Fruit fly (Drosophila melanogaster) whole organism, prepupa: ENCODE data around the gene obst-I.

Experiments
- Blimp-1 ChIP-seq: fragments of 200-800 bp; sonication (Bioruptor generic); optimal IDR thresholded peaks from 3 replicates; lab custom pipeline; 2017; ENCODE audit warnings: missing biosample characterization, missing genetic modification characterization, mild to moderate bottlenecking, moderate library complexity, missing genetic modification reagents
- CG10631 ChIP-seq: fragments of 200-800 bp; sonication (Bioruptor generic); optimal IDR thresholded peaks from 2 replicates; lab custom pipeline; 2016; ENCODE audit warnings: missing biosample characterization, missing genetic modification characterization
- CG11294 ChIP-seq: fragments of 200-800 bp; sonication (Bioruptor generic); IDR thresholded peaks from 2 replicates; pipeline ENCODE4 v1.3.6; 2022; ENCODE audit warnings: missing biosample characterization, missing genetic modification characterization
- CG11902 ChIP-seq: fragments of 200-800 bp; sonication (Bioruptor generic); optimal IDR thresholded peaks from 3 replicates; lab custom pipeline; 2016; ENCODE audit warnings: missing biosample characterization, missing genetic modification characterization
- CG15336 ChIP-seq: fragments of 200-800 bp; sonication (Bioruptor generic); IDR thresholded peaks from 2 replicates; pipeline ENCODE4 v1.3.6; 2022; ENCODE audit warnings: missing biosample characterization, missing genetic modification characterization
- CG1621 ChIP-seq: fragments of 200-800 bp; sonication (Bioruptor generic); optimal IDR thresholded peaks from 3 replicates; lab custom pipeline; 2018; ENCODE audit warnings: missing biosample characterization, mild to moderate bottlenecking, missing genetic modification characterization
- CG16779 ChIP-seq: fragments of 200-800 bp; sonication (Bioruptor generic); optimal IDR thresholded peaks from 3 replicates; lab custom pipeline; 2017; ENCODE audit warnings: missing biosample characterization, mild to moderate bottlenecking, missing genetic modification characterization
- CG3032 ChIP-seq: fragments of 200-800 bp; optimal IDR thresholded peaks from 2 replicates; lab custom pipeline; 2019; ENCODE audit warnings: missing biosample characterization, mild to moderate bottlenecking, missing genetic modification characterization, moderate library complexity
- CG31627 ChIP-seq: fragments of 200-800 bp; sonication (Bioruptor generic); optimal IDR thresholded peaks from 3 replicates; lab custom pipeline; 2016; ENCODE audit warnings: missing biosample characterization, missing genetic modification characterization
- CG32006 ChIP-seq: fragments of 200-800 bp; sonication (Bioruptor generic); optimal IDR thresholded peaks from 3 replicates; lab custom pipeline; 2017; ENCODE audit warnings: missing biosample characterization, mild to moderate bottlenecking, missing genetic modification characterization
- CG3919 ChIP-seq: fragments of 200-800 bp; sonication (Bioruptor generic); optimal IDR thresholded peaks from 3 replicates; lab custom pipeline; 2016; ENCODE audit warnings: missing biosample characterization, missing genetic modification characterization
- CG4318 ChIP-seq: fragments of 200-800 bp; sonication (Bioruptor generic); optimal IDR thresholded peaks from 3 replicates; lab custom pipeline; 2017; ENCODE audit warnings: missing biosample characterization, mild to moderate bottlenecking, missing genetic modification characterization
- CG6276 ChIP-seq: fragments of 200-800 bp; sonication (Bioruptor generic); optimal IDR thresholded peaks from 2 replicates; lab custom pipeline; 2017; ENCODE audit warnings: missing biosample characterization, mild to moderate bottlenecking, missing genetic modification characterization
- CG6808 ChIP-seq: fragments of 200-800 bp; sonication (Bioruptor generic); optimal IDR thresholded peaks from 3 replicates; lab custom pipeline; 2017; ENCODE audit warnings: missing biosample characterization, missing genetic modification characterization, mild to moderate bottlenecking, moderate library complexity, missing genetic modification reagents
- CG6854 ChIP-seq: fragments of 200-800 bp; sonication (Bioruptor generic); optimal IDR thresholded peaks from 2 replicates; lab custom pipeline; 2017; ENCODE audit warnings: missing biosample characterization, mild to moderate bottlenecking, missing genetic modification characterization
- CG7368 ChIP-seq: fragments of 200-800 bp; sonication (Bioruptor generic); optimal IDR thresholded peaks from 3 replicates; lab custom pipeline; 2016; ENCODE audit warnings: missing biosample characterization, missing genetic modification characterization
- CG8632 ChIP-seq: fragments of 200-800 bp; sonication (Bioruptor generic); optimal IDR thresholded peaks from 3 replicates; lab custom pipeline; 2016; ENCODE audit warnings: missing biosample characterization, missing genetic modification characterization
- Eip78C ChIP-seq: fragments of 200-800 bp; sonication (Bioruptor generic); peaks from one replicate; lab custom pipeline; 2016; ENCODE audit warnings: missing biosample characterization, missing genetic modification characterization
- Eip93F ChIP-seq: fragments of 200-800 bp; sonication (Bioruptor generic); optimal IDR thresholded peaks from 2 replicates; lab custom pipeline; 2016; ENCODE audit warnings: missing biosample characterization, mild to moderate bottlenecking, missing genetic modification characterization
- Ets96B ChIP-seq: fragments of 200-800 bp; optimal IDR thresholded peaks from 2 replicates; lab custom pipeline; 2019; ENCODE audit warnings: missing biosample characterization, mild to moderate bottlenecking, missing genetic modification characterization, moderate library complexity
- Hr38 ChIP-seq: sonication (Bioruptor generic); optimal IDR thresholded peaks from 2 replicates; lab custom pipeline; 2016; ENCODE audit warnings: missing biosample characterization, missing genetic modification characterization
- Hr39 ChIP-seq: fragments of 200-800 bp; sonication (Bioruptor generic); optimal IDR thresholded peaks from 2 replicates; lab custom pipeline; 2016; ENCODE audit warnings: missing biosample characterization, missing genetic modification characterization
- Hr4 ChIP-seq: fragments of 200-800 bp; sonication (Bioruptor generic); optimal IDR thresholded peaks from 3 replicates; lab custom pipeline; 2016; ENCODE audit warnings: missing biosample characterization, missing genetic modification characterization
- Lpt ChIP-seq: fragments of 200-800 bp; sonication (Bioruptor generic); optimal IDR thresholded peaks from 3 replicates; lab custom pipeline; 2016; ENCODE audit warnings: missing biosample characterization, missing genetic modification characterization
- Met ChIP-seq: fragments of 200-800 bp; sonication (Bioruptor generic); optimal IDR thresholded peaks from 3 replicates; lab custom pipeline; 2016; ENCODE audit warnings: missing biosample characterization, missing genetic modification characterization
- OdsH ChIP-seq: fragments of 200-800 bp; sonication (Bioruptor generic); optimal IDR thresholded peaks from 3 replicates; lab custom pipeline; 2016; ENCODE audit warnings: missing biosample characterization, missing genetic modification characterization
- Sox102F ChIP-seq: fragments of 200-800 bp; sonication (Bioruptor generic); optimal IDR thresholded peaks from 2 replicates; lab custom pipeline; 2016; ENCODE audit warnings: missing biosample characterization, mild to moderate bottlenecking, missing genetic modification characterization
- Sox14 ChIP-seq: fragments of 200-800 bp; sonication (Bioruptor generic); optimal IDR thresholded peaks from 3 replicates; lab custom pipeline; 2016; ENCODE audit warnings: missing biosample characterization, missing genetic modification characterization
- achi ChIP-seq: fragments of 200-800 bp; sonication (Bioruptor generic); optimal IDR thresholded peaks from 3 replicates; lab custom pipeline; 2016; ENCODE audit warnings: missing biosample characterization, missing genetic modification characterization
- cyc ChIP-seq: fragments of 200-800 bp; sonication (Bioruptor generic); optimal IDR thresholded peaks from 3 replicates; lab custom pipeline; 2016; ENCODE audit warnings: missing biosample characterization, missing genetic modification characterization
- dac ChIP-seq: fragments of 200-800 bp; sonication (Bioruptor generic); optimal IDR thresholded peaks from 2 replicates; lab custom pipeline; 2017; ENCODE audit warnings: missing biosample characterization, mild to moderate bottlenecking, missing genetic modification characterization
- dsx ChIP-seq: fragments of 200-800 bp; optimal IDR thresholded peaks from 3 replicates; lab custom pipeline; 2019; ENCODE audit warnings: missing biosample characterization, mild to moderate bottlenecking, missing genetic modification characterization, moderate library complexity; ENCODE audit not compliant: poor library complexity, severe bottlenecking
- eg ChIP-seq: fragments of 200-800 bp; sonication (Bioruptor generic); IDR thresholded peaks from 3 replicates; pipeline ENCODE4 v1.3.6; 2022; ENCODE audit warnings: missing biosample characterization, missing genetic modification characterization
- fd59A ChIP-seq: fragments of 200-800 bp; sonication (Bioruptor generic); optimal IDR thresholded peaks from 2 replicates; lab custom pipeline; 2017; ENCODE audit warnings: missing biosample characterization, mild to moderate bottlenecking, missing genetic modification characterization, missing genetic modification reagents
- fd85E ChIP-seq: fragments of 200-800 bp; sonication (Bioruptor generic); optimal IDR thresholded peaks from 3 replicates; lab custom pipeline; 2016; ENCODE audit warnings: missing biosample characterization, missing genetic modification characterization
- fkh ChIP-seq: fragments of 200-800 bp; sonication (Bioruptor generic); optimal IDR thresholded peaks from 3 replicates; lab custom pipeline; 2017; ENCODE audit warnings: missing biosample characterization, mild to moderate bottlenecking, missing genetic modification characterization, moderate library complexity
- lz ChIP-seq: fragments of 200-800 bp; sonication (Bioruptor generic); optimal IDR thresholded peaks from 3 replicates; lab custom pipeline; 2016; ENCODE audit warnings: missing biosample characterization, missing genetic modification characterization
- net ChIP-seq: fragments of 200-800 bp; sonication (Bioruptor generic); optimal IDR thresholded peaks from 3 replicates; lab custom pipeline; 2016; ENCODE audit warnings: missing biosample characterization, missing genetic modification characterization
- pdm3 ChIP-seq: fragments of 200-800 bp; sonication (Bioruptor generic); optimal IDR thresholded peaks from 3 replicates; lab custom pipeline; 2016; ENCODE audit warnings: missing biosample characterization, missing genetic modification characterization
- spab ChIP-seq: fragments of 200-800 bp; sonication (Bioruptor generic); optimal IDR thresholded peaks from 2 replicates; lab custom pipeline; 2017; ENCODE audit warnings: missing biosample characterization, mild to moderate bottlenecking, missing genetic modification characterization, missing genetic modification reagents
- ss ChIP-seq, 2 experiments: fragments of 200-800 bp; sonication (Bioruptor generic); optimal IDR thresholded peaks; 2 replicates in 1 of 2; 3 replicates in 1 of 2; lab custom pipeline; 2017 to 2018; ENCODE audit warnings: mild to moderate bottlenecking in 2 of 2, missing biosample characterization in 2 of 2, missing genetic modification characterization in 2 of 2, moderate library complexity in 1 of 2
- svp ChIP-seq: fragments of 200-800 bp; sonication (Bioruptor generic); peaks from one replicate; lab custom pipeline; 2016; ENCODE audit warnings: missing biosample characterization, missing genetic modification characterization
- topi ChIP-seq: fragments of 200-800 bp; sonication (Bioruptor generic); optimal IDR thresholded peaks from 3 replicates; lab custom pipeline; 2016; ENCODE audit warnings: missing biosample characterization, missing genetic modification characterization
- vri ChIP-seq: fragments of 200-800 bp; sonication (Bioruptor generic); optimal IDR thresholded peaks from 3 replicates; lab custom pipeline; 2016; ENCODE audit warnings: missing biosample characterization, mild to moderate bottlenecking, missing genetic modification characterization

obst-I gene

dm6 chr3L:2257412-2257862, 10.2 kb upstream of the obst-I start, which contains the start of the genes CG1275 and Elp5 (continued):
- TF ChIP-seq CG7368 (GFP tag; lab: Kevin White, UChicago) (peak; percentile 92), CG6808 (GFP tag; lab: Kevin White, UChicago) (peak; percentile 100), spab (GFP tag; lab: Kevin White, UChicago) (peak; percentile 95), net (peak; percentile 99), CG16779 (tag; lab: Kevin White, UChicago) (peak; percentile 94), ss (GFP tag; optimal IDR thresholded peaks at IDR 0.05; lab: Kevin White, UChicago) (peak; percentile 95 to 99), pdm3 (GFP tag; lab: Kevin White, UChicago) (peak; percentile 99), CG15336 (GFP tag; lab: Robert Waterston, UW) (peak; percentile 99), Sox14 (GFP tag; lab: Kevin White, UChicago) (peak; percentile 99), Blimp-1 (GFP tag; lab: Kevin White, UChicago) (peak; percentile 95), CG11902 (GFP tag; lab: Kevin White, UChicago) (peak; percentile 96), CG1621 (tag; lab: Kevin White, UChicago) (peak; percentile 98), vri (GFP tag; lab: Kevin White, UChicago) (peak; percentile 97)

dm6 chr3L:2261282-2261681, 6.4 kb upstream of the obst-I start:
- TF ChIP-seq CG16779 (tag; lab: Kevin White, UChicago), result no peak
- TF ChIP-seq CG8632 (GFP tag; lab: Kevin White, UChicago), result no peak
- no peak for TF ChIP-seq Sox102F (GFP tag; lab: Kevin White, UChicago)
- TF ChIP-seq Ets96B (tag; lab: Kevin White, UChicago), result no peak
- no peak for TF ChIP-seq CG11294 (GFP tag; lab: Robert Waterston, UW)
- TF ChIP-seq CG1621 (tag; lab: Kevin White, UChicago), result no peak
- TF ChIP-seq Eip93F, result no peak

dm6 chr3L:2262515-2262944, 5.1 kb upstream of the obst-I start, which contains the start of the genes oxt and CG13807:
Gene oxt (minus strand): TSS chr3L:2262664.
Gene CG13807 (plus strand): TSS chr3L:2262919.
- peak; percentile 87 for TF ChIP-seq lz (GFP tag; lab: Kevin White, UChicago)
- TF ChIP-seq Eip93F, result peak; percentile 31
- peak; percentile 78 for TF ChIP-seq Ets96B (tag; lab: Kevin White, UChicago)
- peak; percentile 93 for TF ChIP-seq svp (GFP tag; lab: Kevin White, UChicago)
- TF ChIP-seq topi (GFP tag; lab: Kevin White, UChicago), result peak; percentile 83
- TF ChIP-seq Blimp-1 (GFP tag; lab: Kevin White, UChicago), result peak; percentile 29
- peak; percentile 79 for TF ChIP-seq dac (GFP tag; lab: Kevin White, UChicago)
- peak; percentile 85 for TF ChIP-seq Sox14 (GFP tag; lab: Kevin White, UChicago)
- TF ChIP-seq CG8632 (GFP tag; lab: Kevin White, UChicago), result peak; percentile 81
- peak; percentile 84 for TF ChIP-seq CG11294 (GFP tag; lab: Robert Waterston, UW)
- TF ChIP-seq CG10631 (GFP tag; lab: Kevin White, UChicago), result peak; percentile 88
- peak; percentile 74 for TF ChIP-seq CG6808 (GFP tag; lab: Kevin White, UChicago)
- peak; percentile 89 for TF ChIP-seq CG32006 (GFP tag; lab: Kevin White, UChicago)
- TF ChIP-seq OdsH (GFP tag; lab: Kevin White, UChicago), result peak; percentile 88
- TF ChIP-seq CG4318 (GFP tag; lab: Kevin White, UChicago), result peak; percentile 82
- peak; percentile 81 for TF ChIP-seq CG1621 (tag; lab: Kevin White, UChicago)
- TF ChIP-seq CG3032 (tag; lab: Kevin White, UChicago), result peak; percentile 91
- peak; percentile 84 for TF ChIP-seq cyc
- peak; percentile 90 for TF ChIP-seq eg (GFP tag; lab: Robert Waterston, UW)
- peak; percentile 70 for TF ChIP-seq Lpt (GFP tag; lab: Kevin White, UChicago)
- TF ChIP-seq ss (GFP tag; optimal IDR thresholded peaks at IDR 0.05; lab: Kevin White, UChicago), result peak in 1 of 2 experiments; percentile 80
- TF ChIP-seq Hr39 (GFP tag; lab: Kevin White, UChicago), result peak; percentile 80
- peak; percentile 87 for TF ChIP-seq net
- peak; percentile 83 for TF ChIP-seq Sox102F (GFP tag; lab: Kevin White, UChicago)
- peak; percentile 87 for TF ChIP-seq CG3919 (GFP tag; lab: Kevin White, UChicago)
- peak; percentile 96 for TF ChIP-seq Eip78C (GFP tag; lab: Kevin White, UChicago)
- peak; percentile 87 for TF ChIP-seq pdm3 (GFP tag; lab: Kevin White, UChicago)
- no peak for TF ChIP-seq fd85E (GFP tag; lab: Kevin White, UChicago)
- peak; percentile 81 for TF ChIP-seq Met (GFP tag; lab: Kevin White, UChicago)
- TF ChIP-seq spab (GFP tag; lab: Kevin White, UChicago), result peak; percentile 59
- no peak for TF ChIP-seq CG6276
- peak; percentile 81 for TF ChIP-seq CG31627 (GFP tag; lab: Kevin White, UChicago)
- no peak for TF ChIP-seq Hr38 (GFP tag; lab: Kevin White, UChicago)
- peak; percentile 37 for TF ChIP-seq CG16779 (tag; lab: Kevin White, UChicago)
- peak; percentile 76 for TF ChIP-seq fd59A
- TF ChIP-seq Hr4 (GFP tag; lab: Kevin White, UChicago), result peak; percentile 84
- peak; percentile 7 for TF ChIP-seq CG6854 (GFP tag; lab: Kevin White, UChicago)
- TF ChIP-seq dsx (GFP tag; lab: Kevin White, UChicago), result peak; percentile 81
- TF ChIP-seq fkh (GFP tag; lab: Kevin White, UChicago), result peak; percentile 95
- TF ChIP-seq achi (GFP tag; lab: Kevin White, UChicago), result peak; percentile 87
